Fruit fly (Drosophila melanogaster): ENCODE data around the gene CG14770.

Gene CG14770

dm6 chrX:1322214-1322613 is 46.8 kb upstream of the CG14770 start, which contains the start of gene DAAM (continued):
- TF ChIP-seq CG12942 (GFP tag; optimal IDR thresholded peaks at IDR 0.05), result no peak
- no peak for TF ChIP-seq gsb (GFP tag; IDR thresholded peaks at IDR 0.05)
- no peak for TF ChIP-seq wor (GFP tag; IDR thresholded peaks at IDR 0.05)
- no peak for TF ChIP-seq CG6654 (GFP tag; optimal IDR thresholded peaks at IDR 0.05)
- no peak for TF ChIP-seq ac (GFP tag; optimal IDR thresholded peaks at IDR 0.05)
- TF ChIP-seq CG1233 (GFP tag; optimal IDR thresholded peaks at IDR 0.05), result peak; percentile 9
- no peak for TF ChIP-seq CG10565 (GFP tag; optimal IDR thresholded peaks at IDR 0.05)
- TF ChIP-seq MTF-1 (GFP tag; optimal IDR thresholded peaks at IDR 0.05; ENCODE audit: borderline replicate concordance), result peak; percentile 26
- no peak for TF ChIP-seq CG13894 (tag; optimal IDR thresholded peaks at IDR 0.05)
- TF ChIP-seq CG9215 (GFP tag; IDR thresholded peaks at IDR 0.05), result no peak; the same call in 1 of the 2 replicates
- peak; percentile 48 for TF ChIP-seq CG10543 (GFP tag; optimal IDR thresholded peaks at IDR 0.05)
- TF ChIP-seq zf30C (GFP tag; optimal IDR thresholded peaks at IDR 0.05), result no peak
- no peak for TF ChIP-seq Usf (GFP tag; optimal IDR thresholded peaks at IDR 0.05)
- TF ChIP-seq HLH3B (GFP tag; IDR thresholded peaks at IDR 0.05), result 0 out of 2 replicates have a peak, but pooled peaks have one; percentile 27
- no peak for TF ChIP-seq sna (GFP tag; IDR thresholded peaks at IDR 0.05; ENCODE audit: partially characterized antibody)
- TF ChIP-seq CG12391 (tag; optimal IDR thresholded peaks at IDR 0.05), result peak; percentile 47
- no peak for TF ChIP-seq Neu2 (GFP tag; optimal IDR thresholded peaks at IDR 0.05; ENCODE audit: borderline replicate concordance)
- TF ChIP-seq usp (GFP tag; optimal IDR thresholded peaks at IDR 0.05), result no peak
- TF ChIP-seq Hr39 (optimal IDR thresholded peaks at IDR 0.05), result no peak
- no peak for TF ChIP-seq eyg (GFP tag; optimal IDR thresholded peaks at IDR 0.05)
- no peak for TF ChIP-seq CG10147 (GFP tag; optimal IDR thresholded peaks at IDR 0.05)
- no peak for TF ChIP-seq lmd (GFP tag; IDR thresholded peaks at IDR 0.05)
- TF ChIP-seq Tbp (GFP tag; optimal IDR thresholded peaks at IDR 0.05), result no peak

- TF ChIP-seq chinmo (GFP tag; IDR thresholded peaks at IDR 0.05; ENCODE audit: partially characterized antibody) (0 out of 4 replicates have a peak, but pooled peaks have one; percentile 53), Med (GFP tag) (peak; percentile 43), vvl (GFP tag; IDR thresholded peaks at IDR 0.05) (peak; percentile 6; the same call in 1 of the 2 replicates), HLH4C (GFP tag; IDR thresholded peaks at IDR 0.05; ENCODE audit: partially characterized antibody) (no peak), pan (optimal IDR thresholded peaks at IDR 0.05) (no peak), pan (GFP tag; optimal IDR thresholded peaks at IDR 0.05 in 1 of 2, IDR thresholded peaks at IDR 0.05 in 1 of 2) (peak in 1 of 2 experiments; percentile 15), Fer3 (tag; optimal IDR thresholded peaks at IDR 0.05) (no peak), row (GFP tag; IDR thresholded peaks at IDR 0.05) (peak; percentile 12; the same call in 1 of the 3 replicates), BEAF-32 (GFP tag; optimal IDR thresholded peaks at IDR 0.05) (no peak), Jarid2 (GFP tag; optimal IDR thresholded peaks at IDR 0.05) (peak; percentile 57), CG6175 (GFP tag; IDR thresholded peaks at IDR 0.05) (0 out of 3 replicates have a peak, but pooled peaks have one; percentile 13), dm (GFP tag; optimal IDR thresholded peaks at IDR 0.05) (no peak), fu2 (GFP tag; optimal IDR thresholded peaks at IDR 0.05) (no peak), Adf1 (GFP tag; IDR thresholded peaks at IDR 0.05) (peak; percentile 58), Deaf1 (tag; optimal IDR thresholded peaks at IDR 0.05) (peak; percentile 63), ci (GFP tag; IDR thresholded peaks at IDR 0.05) (0 out of 3 replicates have a peak, but pooled peaks have one; percentile 39), CG8765 (GFP tag; IDR thresholded peaks at IDR 0.05) (no peak), sr (GFP tag; IDR thresholded peaks at IDR 0.05) (0 out of 3 replicates have a peak, but pooled peaks have one; percentile 31), CG34422 (GFP tag; IDR thresholded peaks at IDR 0.05) (peak; percentile 43; the same call in 1 of the 3 replicates), Drgx (GFP tag; IDR thresholded peaks at IDR 0.05) (peak; percentile 31; the same call in 1 of the 2 replicates), oc (tag; optimal IDR thresholded peaks at IDR 0.05) (peak; percentile 15), CG12769 (tag; optimal IDR thresholded peaks at IDR 0.05) (peak; percentile 21), CG13287 (GFP tag; IDR thresholded peaks at IDR 0.05; ENCODE audit: partially characterized antibody) (0 out of 2 replicates have a peak, but pooled peaks have one; percentile 17)
These were observed 31.1 kb upstream of the CG14770 start for dm6 chrX:1337998-1338397.
